Fruit fly (Drosophila melanogaster) whole organism, embryonic: ENCODE results near the gene CG10581.

Source experiments
- Asciz ChIP-seq: fragments of 200-800 bp; sonication (Bioruptor generic); optimal IDR thresholded peaks from 2 replicates; lab custom pipeline; 2017; ENCODE audit warnings: missing biosample characterization, mild to moderate bottlenecking, missing genetic modification characterization, missing genetic modification reagents
- B-H2 ChIP-seq: fragments of 200-800 bp; sonication (Bioruptor generic); optimal IDR thresholded peaks from 2 replicates; lab custom pipeline; 2018; ENCODE audit warnings: missing biosample characterization, mild to moderate bottlenecking, missing genetic modification characterization
- BEAF-32 ChIP-seq: fragments of 200-800 bp; sonication (Bioruptor generic); optimal IDR thresholded peaks from 3 replicates; lab custom pipeline; 2017; ENCODE audit warnings: missing biosample characterization, missing genetic modification characterization, mild to moderate bottlenecking, moderate library complexity, missing genetic modification reagents
- CG10959 ChIP-seq: fragments of 200-800 bp; sonication (Bioruptor generic); IDR thresholded peaks from 2 replicates; pipeline ENCODE4 v1.3.6; 2022; ENCODE audit warnings: missing biosample characterization, missing genetic modification characterization
- CG13775 ChIP-seq: fragments of 200-800 bp; sonication (Bioruptor generic); optimal IDR thresholded peaks from 3 replicates; lab custom pipeline; 2017; ENCODE audit warnings: missing biosample characterization, mild to moderate bottlenecking, missing genetic modification characterization
- CG14667 ChIP-seq: fragments of 200-800 bp; sonication (Bioruptor generic); IDR thresholded peaks from 2 replicates; pipeline ENCODE4 v1.3.6; 2022; ENCODE audit warnings: missing biosample characterization, missing genetic modification characterization
- CG16815 ChIP-seq: fragments of 200-800 bp; sonication (Bioruptor generic); optimal IDR thresholded peaks from 3 replicates; lab custom pipeline; 2017; ENCODE audit warnings: missing biosample characterization, mild to moderate bottlenecking, missing genetic modification characterization
- CG18011 ChIP-seq: fragments of 200-800 bp; sonication (Bioruptor generic); optimal IDR thresholded peaks from 2 replicates; lab custom pipeline; 2017; ENCODE audit warnings: missing biosample characterization, missing genetic modification characterization, mild to moderate bottlenecking, moderate library complexity, missing genotype
- CG33213 ChIP-seq: fragments of 200-800 bp; sonication (Bioruptor generic); optimal IDR thresholded peaks from 3 replicates; lab custom pipeline; 2016; ENCODE audit warnings: missing biosample characterization, missing genetic modification characterization
- CG4424 ChIP-seq: fragments of 200-800 bp; sonication (Bioruptor generic); optimal IDR thresholded peaks from 3 replicates; lab custom pipeline; 2016; ENCODE audit warnings: missing biosample characterization, missing genetic modification characterization
- CG4730 ChIP-seq: fragments of 200-800 bp; sonication (Bioruptor generic); IDR thresholded peaks from 2 replicates; pipeline ENCODE4 v1.3.6; 2022; ENCODE audit warnings: missing biosample characterization, missing genetic modification characterization
- CG5245 ChIP-seq: fragments of 200-800 bp; sonication (Bioruptor generic); optimal IDR thresholded peaks from 3 replicates; lab custom pipeline; 2016; ENCODE audit warnings: missing biosample characterization, missing genetic modification characterization
- CG6175 ChIP-seq: fragments of 200-800 bp; sonication (Bioruptor generic); IDR thresholded peaks from 3 replicates; pipeline ENCODE4 v1.3.6; 2022; ENCODE audit warnings: missing biosample characterization, missing genetic modification characterization
- CG7786 ChIP-seq: fragments of 200-800 bp; sonication (Bioruptor generic); optimal IDR thresholded peaks from 2 replicates; lab custom pipeline; 2016; ENCODE audit warnings: missing biosample characterization, missing genetic modification characterization
- CG8765 ChIP-seq: fragments of 200-800 bp; sonication (Bioruptor generic); IDR thresholded peaks from 2 replicates; pipeline ENCODE4 v1.3.6; 2022; ENCODE audit warnings: missing biosample characterization, missing genetic modification characterization
- CG8924 ChIP-seq: fragments of 200-800 bp; optimal IDR thresholded peaks from 3 replicates; lab custom pipeline; 2019; ENCODE audit warnings: missing biosample characterization, mild to moderate bottlenecking, missing genetic modification characterization, moderate library complexity
- CG9609 ChIP-seq: fragments of 200-800 bp; sonication (Bioruptor generic); optimal IDR thresholded peaks from 3 replicates; lab custom pipeline; 2016; ENCODE audit warnings: missing biosample characterization, missing genetic modification characterization
- CG9932 ChIP-seq: fragments of 200-800 bp; sonication (Bioruptor generic); IDR thresholded peaks from 2 replicates; pipeline ENCODE4 v1.3.6; 2022; ENCODE audit warnings: missing biosample characterization, missing genetic modification characterization
- Dip3 ChIP-seq: fragments of 200-800 bp; sonication (Bioruptor generic); optimal IDR thresholded peaks from 3 replicates; lab custom pipeline; 2016; ENCODE audit warnings: missing biosample characterization, missing genetic modification characterization
- Fer2 ChIP-seq: fragments of 200-800 bp; sonication (Bioruptor generic); optimal IDR thresholded peaks from 2 replicates; lab custom pipeline; 2018; ENCODE audit warnings: missing biosample characterization, mild to moderate bottlenecking, missing genetic modification characterization, moderate library complexity
- Gsc ChIP-seq: fragments of 200-800 bp; sonication (Bioruptor generic); IDR thresholded peaks from 2 replicates; pipeline ENCODE4 v1.3.6; 2022; ENCODE audit warnings: missing biosample characterization, missing genetic modification characterization
- HLH3B ChIP-seq: fragments of 200-800 bp; sonication (Bioruptor generic); IDR thresholded peaks from 2 replicates; pipeline ENCODE4 v1.3.6; 2022; ENCODE audit warnings: missing biosample characterization, missing genetic modification characterization
- Lhr ChIP-seq: fragments of 200-800 bp; sonication (Bioruptor generic); optimal IDR thresholded peaks from 3 replicates; lab custom pipeline; 2017; ENCODE audit warnings: mild to moderate bottlenecking, missing biosample characterization, missing genetic modification reagents, missing genetic modification characterization
- MESR4 ChIP-seq: fragments of 200-800 bp; sonication (Bioruptor generic); optimal IDR thresholded peaks from 2 replicates; lab custom pipeline; 2018; ENCODE audit warnings: missing biosample characterization, mild to moderate bottlenecking, missing genetic modification characterization, moderate library complexity
- Nf-YA ChIP-seq: fragments of 200-800 bp; sonication (Bioruptor generic); IDR thresholded peaks from 2 replicates; pipeline ENCODE4 v1.3.6; 2022; ENCODE audit warnings: missing biosample characterization, missing genetic modification characterization
- Side ChIP-seq: fragments of 200-800 bp; sonication (Bioruptor generic); optimal IDR thresholded peaks from 2 replicates; lab custom pipeline; 2016; ENCODE audit warnings: missing biosample characterization, missing genetic modification characterization
- Ssrp ChIP-seq: fragments of 200-800 bp; sonication (Bioruptor generic); optimal IDR thresholded peaks from 2 replicates; lab custom pipeline; 2018; ENCODE audit warnings: missing biosample characterization, mild to moderate bottlenecking, missing genetic modification characterization, moderate library complexity
- bab2 ChIP-seq: fragments of 200-800 bp; sonication (Bioruptor generic); optimal IDR thresholded peaks from 2 replicates; lab custom pipeline; 2016; ENCODE audit warnings: missing biosample characterization, missing genetic modification characterization
- gce ChIP-seq: fragments of 200-800 bp; sonication (Bioruptor generic); IDR thresholded peaks from 3 replicates; pipeline ENCODE4 v1.3.6; 2022; ENCODE audit warnings: missing biosample characterization, missing genetic modification characterization
- gsb ChIP-seq: fragments of 200-800 bp; sonication (Bioruptor generic); IDR thresholded peaks from 2 replicates; pipeline ENCODE4 v1.3.6; 2022; ENCODE audit warnings: missing biosample characterization, missing genetic modification characterization
- h ChIP-seq: fragments of >200 bp; optimal IDR thresholded peaks from 2 replicates; lab custom pipeline; 2017
- her ChIP-seq: fragments of 200-800 bp; sonication (Bioruptor generic); optimal IDR thresholded peaks from 2 replicates; lab custom pipeline; 2016; ENCODE audit warnings: missing biosample characterization, missing genetic modification characterization
- kay ChIP-seq: fragments of 200-800 bp; sonication (Bioruptor generic); optimal IDR thresholded peaks from 2 replicates; lab custom pipeline; 2016; ENCODE audit warnings: missing biosample characterization, missing genetic modification characterization
- lilli ChIP-seq: fragments of 200-800 bp; sonication (Bioruptor generic); optimal IDR thresholded peaks from 3 replicates; lab custom pipeline; 2016; ENCODE audit warnings: missing biosample characterization, missing genetic modification characterization
- lola ChIP-seq, 3 experiments: fragments of >200 bp in 2 of 3; fragments of 200-800 bp in 1 of 3; sonication (Bioruptor generic) in 1 of 3; optimal IDR thresholded peaks; 2 replicates each; lab custom pipeline; 2017 to 2019; ENCODE audit warnings: missing biosample characterization in 3 of 3, missing genetic modification characterization in 3 of 3, mild to moderate bottlenecking in 1 of 3, moderate library complexity in 1 of 3
- lov ChIP-seq, 2 experiments: fragments of 200-800 bp in 1 of 2; fragments of >200 bp in 1 of 2; sonication (Bioruptor generic) in 1 of 2; IDR thresholded peaks in 1 of 2; optimal IDR thresholded peaks in 1 of 2; 2 replicates in 1 of 2; 3 replicates in 1 of 2; pipeline versions ENCODE4 v1.3.6 to Lab custom; 2017 to 2022; ENCODE audit warnings: missing biosample characterization in 1 of 2, missing genetic modification characterization in 1 of 2
- nerfin-1 ChIP-seq: fragments of 200-800 bp; sonication (Bioruptor generic); optimal IDR thresholded peaks from 3 replicates; lab custom pipeline; 2019; ENCODE audit warnings: missing biosample characterization, mild to moderate bottlenecking, missing genetic modification characterization, moderate library complexity
- nmo ChIP-seq: fragments of 200-800 bp; sonication (Bioruptor generic); optimal IDR thresholded peaks from 2 replicates; lab custom pipeline; 2018; ENCODE audit warnings: missing biosample characterization, mild to moderate bottlenecking, missing genetic modification characterization, moderate library complexity
- odd ChIP-seq: fragments of 200-800 bp; sonication (Bioruptor generic); optimal IDR thresholded peaks from 2 replicates; lab custom pipeline; 2017; ENCODE audit warnings: missing biosample characterization, mild to moderate bottlenecking, missing genetic modification characterization
- p53 ChIP-seq: fragments of 200-800 bp; sonication (Bioruptor generic); optimal IDR thresholded peaks from 2 replicates; lab custom pipeline; 2016; ENCODE audit warnings: missing biosample characterization, missing genetic modification characterization
- pan ChIP-seq, 4 experiments: fragments of >200 bp in 3 of 4; fragments of 200-800 bp in 1 of 4; sonication (Bioruptor generic) in 1 of 4; optimal IDR thresholded peaks in 3 of 4; IDR thresholded peaks in 1 of 4; 2 replicates each; pipeline versions ENCODE4 v1.3.6 to Lab custom; 2017 to 2022; ENCODE audit warnings: missing biosample characterization in 2 of 4, missing genetic modification characterization in 2 of 4, mixed read lengths in 1 of 4
- salm ChIP-seq: fragments of 200-800 bp; sonication (Bioruptor generic); optimal IDR thresholded peaks from 2 replicates; lab custom pipeline; 2018; ENCODE audit warnings: missing biosample characterization, mild to moderate bottlenecking, missing genetic modification characterization
- sc ChIP-seq, 3 experiments: fragments of >200 bp in 2 of 3; fragments of 200-800 bp in 1 of 3; sonication (Bioruptor generic) in 1 of 3; optimal IDR thresholded peaks; 2 replicates in 2 of 3; 3 replicates in 1 of 3; lab custom pipeline; 2017; ENCODE audit warnings: mild to moderate bottlenecking in 1 of 3, missing biosample characterization in 1 of 3, missing genetic modification characterization in 1 of 3, missing genetic modification reagents in 1 of 3
- shn ChIP-seq: fragments of 200-800 bp; sonication (Bioruptor generic); optimal IDR thresholded peaks from 3 replicates; lab custom pipeline; 2016; ENCODE audit warnings: missing biosample characterization, missing genetic modification characterization
- slbo ChIP-seq: fragments of 200-800 bp; sonication (Bioruptor generic); IDR thresholded peaks from 2 replicates; pipeline ENCODE4 v1.3.6; 2022; ENCODE audit warnings: missing biosample characterization, missing genetic modification characterization
- tup ChIP-seq: fragments of 200-800 bp; sonication (Bioruptor generic); optimal IDR thresholded peaks from 2 replicates; lab custom pipeline; 2016; ENCODE audit warnings: missing biosample characterization, mild to moderate bottlenecking, missing genetic modification characterization, moderate library complexity
- twi ChIP-seq: fragments of 200-800 bp; optimal IDR thresholded peaks from 2 replicates; lab custom pipeline; 2019; ENCODE audit warnings: missing biosample characterization, mild to moderate bottlenecking, missing genetic modification characterization, moderate library complexity
- zen2 ChIP-seq: fragments of 200-800 bp; sonication (Bioruptor generic); IDR thresholded peaks from 3 replicates; pipeline ENCODE4 v1.3.6; 2022; ENCODE audit warnings: missing biosample characterization, missing genetic modification characterization; ENCODE audit not compliant: partially characterized antibody

Gene CG10581

DNA sequence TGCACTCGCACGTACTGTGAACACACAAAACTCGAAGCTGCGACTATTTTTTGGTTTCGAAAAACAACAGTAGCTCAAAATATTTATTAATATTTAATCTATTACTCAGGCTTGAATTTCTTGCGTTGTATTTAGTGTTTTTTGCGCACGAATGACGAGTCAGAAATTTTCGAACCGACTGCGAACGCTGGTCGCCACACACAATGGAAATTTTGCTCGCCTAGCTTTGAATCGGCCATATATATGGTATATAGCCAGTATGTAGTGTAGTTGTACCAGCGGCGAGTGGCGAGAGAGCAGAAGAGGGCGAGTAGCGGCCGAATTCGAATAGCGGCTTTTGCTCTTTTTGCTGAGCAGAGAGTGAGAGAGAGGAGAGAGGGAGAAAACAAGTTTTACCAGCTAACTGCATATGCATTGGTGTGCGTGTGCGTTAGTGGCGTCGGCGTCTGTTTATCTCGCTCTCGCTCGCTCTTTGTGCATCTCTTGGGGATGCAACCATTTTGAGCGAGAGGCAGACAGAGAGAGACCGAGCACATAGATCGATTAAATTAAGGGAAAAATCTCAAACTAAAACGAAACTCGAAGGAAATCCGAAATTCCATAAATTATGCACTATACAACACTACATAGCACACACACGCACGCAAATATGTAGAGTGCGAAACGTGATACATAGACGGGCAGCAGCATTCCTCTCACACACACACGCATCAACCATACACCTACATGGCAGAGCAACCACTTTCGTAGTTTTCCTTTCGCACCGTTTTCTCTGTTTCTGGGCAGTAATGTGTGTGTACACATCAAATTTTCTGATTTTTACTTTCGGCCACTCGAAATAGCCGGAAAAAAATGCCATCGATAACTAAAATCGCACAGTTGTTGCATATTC is 7.7 kb downstream of the CG10581 start (continued):
- TF ChIP-seq Nf-YA (no peak), p53 (no peak), her (GFP tag; lab: Kevin White, UChicago) (peak; percentile 40), shn (GFP tag; lab: Kevin White, UChicago) (no peak), zen2 (GFP tag; lab: Robert Waterston, UW) (peak; percentile 60; the same call in 2 of the 3 replicates), lola (GFP tag; optimal IDR thresholded peaks at IDR 0.05; lab: Kevin White, UChicago) (no peak), gsb (GFP tag; lab: Robert Waterston, UW) (no peak), CG9609 (GFP tag; lab: Kevin White, UChicago) (no peak), CG10959 (GFP tag; lab: Robert Waterston, UW) (no peak), CG13775 (GFP tag; lab: Kevin White, UChicago) (no peak), Asciz (GFP tag; lab: Kevin White, UChicago) (no peak), HLH3B (GFP tag; lab: Robert Waterston, UW) (no peak), Lhr (GFP tag; lab: Kevin White, UChicago) (no peak), Side (GFP tag; lab: Kevin White, UChicago) (no peak), MESR4 (no peak), Dip3 (GFP tag; lab: Kevin White, UChicago) (no peak), Gsc (no peak), CG33213 (GFP tag; lab: Kevin White, UChicago) (no peak), CG18011 (no peak), CG7786 (GFP tag; lab: Kevin White, UChicago) (no peak), gce (GFP tag; lab: Robert Waterston, UW) (0 out of 3 replicates have a peak, but pooled peaks have one; percentile 44), CG6175 (GFP tag; lab: Robert Waterston, UW) (no peak), nerfin-1 (tag; lab: Kevin White, UChicago) (peak; percentile 57), lilli (GFP tag; lab: Kevin White, UChicago) (no peak), kay (GFP tag; lab: Kevin White, UChicago) (no peak), twi (tag; lab: Kevin White, UChicago) (no peak), CG8765 (GFP tag; lab: Robert Waterston, UW) (0 out of 2 replicates have a peak, but pooled peaks have one; percentile 27), CG4730 (GFP tag; lab: Robert Waterston, UW) (no peak), CG5245 (GFP tag; lab: Kevin White, UChicago) (no peak), CG16815 (GFP tag; lab: Kevin White, UChicago) (no peak), h (lab: Kevin White, UChicago) (no peak), CG4424 (GFP tag; lab: Kevin White, UChicago) (no peak), odd (GFP tag; lab: Kevin White, UChicago) (no peak), CG14667 (no peak), CG9932 (peak; percentile 41; the same call in 1 of the 2 replicates), Ssrp (tag; lab: Kevin White, UChicago) (no peak), bab2 (GFP tag; lab: Kevin White, UChicago) (no peak), salm (tag; lab: Kevin White, UChicago) (no peak), slbo (GFP tag; lab: Robert Waterston, UW) (no peak), B-H2 (GFP tag; lab: Kevin White, UChicago) (no peak), BEAF-32 (GFP tag; lab: Kevin White, UChicago) (no peak), pan (optimal IDR thresholded peaks at IDR 0.05; lab: Kevin White, UChicago) (no peak), pan (GFP tag; optimal IDR thresholded peaks at IDR 0.05 in 1 of 2, IDR thresholded peaks at IDR 0.05 in 1 of 2) (no peak), tup (GFP tag; lab: Kevin White, UChicago) (no peak), nmo (GFP tag; lab: Kevin White, UChicago) (no peak), lov (optimal IDR thresholded peaks at IDR 0.05; lab: Kevin White, UChicago) (peak; percentile 78), lov (GFP tag; IDR thresholded peaks at IDR 0.05; lab: Robert Waterston, UW) (0 out of 3 replicates have a peak, but pooled peaks have one; percentile 28), CG8924 (tag; lab: Kevin White, UChicago) (no peak), Fer2 (no peak), sc (optimal IDR thresholded peaks at IDR 0.05; lab: Kevin White, UChicago) (no peak), sc (GFP tag; optimal IDR thresholded peaks at IDR 0.05; lab: Kevin White, UChicago) (no peak)
